Fruit fly (Drosophila melanogaster) whole organism, embryonic: ENCODE results near the gene Dmtn.

Source experiments
- Adf1 ChIP-seq: fragments of 200-800 bp; sonication (Bioruptor generic); IDR thresholded peaks from 2 replicates; pipeline ENCODE4 v1.3.6; 2022; ENCODE audit warnings: missing biosample characterization, missing genetic modification characterization
- CG12155 ChIP-seq: fragments of 200-800 bp; sonication (Bioruptor generic); optimal IDR thresholded peaks from 3 replicates; lab custom pipeline; 2016; ENCODE audit warnings: missing biosample characterization, missing genetic modification characterization
- CG14860 ChIP-seq: fragments of 200-800 bp; sonication (Bioruptor generic); IDR thresholded peaks from 3 replicates; pipeline ENCODE4 v1.3.6; 2022; ENCODE audit warnings: missing biosample characterization, missing genetic modification characterization; ENCODE audit not compliant: partially characterized antibody
- CG15479 ChIP-seq: fragments of 200-800 bp; sonication (Bioruptor generic); optimal IDR thresholded peaks from 3 replicates; lab custom pipeline; 2019; ENCODE audit warnings: missing biosample characterization, mild to moderate bottlenecking, missing genetic modification characterization, moderate library complexity
- CG15514 ChIP-seq: fragments of 200-800 bp; sonication (Bioruptor generic); optimal IDR thresholded peaks from 3 replicates; lab custom pipeline; 2017; ENCODE audit warnings: missing biosample characterization, missing genetic modification characterization, mild to moderate bottlenecking, moderate library complexity, missing genetic modification reagents
- CG16813 ChIP-seq: fragments of 200-800 bp; sonication (Bioruptor generic); IDR thresholded peaks from 3 replicates; pipeline ENCODE4 v1.3.6; 2022; ENCODE audit warnings: missing biosample characterization, missing genetic modification characterization; ENCODE audit not compliant: partially characterized antibody
- CG17912 ChIP-seq: fragments of 200-800 bp; sonication (Bioruptor generic); optimal IDR thresholded peaks from 2 replicates; lab custom pipeline; 2018; ENCODE audit warnings: missing biosample characterization, mild to moderate bottlenecking, missing genetic modification characterization
- CG30403 ChIP-seq: fragments of 200-800 bp; sonication (Bioruptor generic); optimal IDR thresholded peaks from 3 replicates; lab custom pipeline; 2016; ENCODE audit warnings: missing biosample characterization, missing genetic modification characterization
- CG31388 ChIP-seq: fragments of 200-800 bp; sonication (Bioruptor generic); optimal IDR thresholded peaks from 2 replicates; lab custom pipeline; 2016; ENCODE audit warnings: missing biosample characterization, missing genetic modification characterization
- CG33213 ChIP-seq: fragments of 200-800 bp; sonication (Bioruptor generic); optimal IDR thresholded peaks from 3 replicates; lab custom pipeline; 2016; ENCODE audit warnings: missing biosample characterization, missing genetic modification characterization
- CG3726 ChIP-seq: fragments of 200-800 bp; sonication (Bioruptor generic); IDR thresholded peaks from 3 replicates; pipeline ENCODE4, ENCODE4 v1.3.6; 2022; ENCODE audit warnings: missing biosample characterization, missing genetic modification characterization
- CG4282 ChIP-seq: fragments of 200-800 bp; sonication (Bioruptor generic); optimal IDR thresholded peaks from 2 replicates; lab custom pipeline; 2016; ENCODE audit warnings: missing biosample characterization, missing genetic modification characterization
- CG6791 ChIP-seq: fragments of 200-800 bp; sonication (Bioruptor generic); IDR thresholded peaks from 3 replicates; pipeline ENCODE4 v1.3.6; 2022; ENCODE audit warnings: missing biosample characterization, missing genetic modification characterization; ENCODE audit not compliant: partially characterized antibody
- CG7963 ChIP-seq: fragments of 200-800 bp; sonication (Bioruptor generic); IDR thresholded peaks from 3 replicates; pipeline ENCODE4 v1.3.6; 2022; ENCODE audit warnings: missing biosample characterization, missing genetic modification characterization; ENCODE audit not compliant: partially characterized antibody
- CG8478 ChIP-seq: fragments of >200 bp; optimal IDR thresholded peaks from 2 replicates; lab custom pipeline; 2018
- CG8765 ChIP-seq: fragments of 200-800 bp; sonication (Bioruptor generic); IDR thresholded peaks from 2 replicates; pipeline ENCODE4 v1.3.6; 2022; ENCODE audit warnings: missing biosample characterization, missing genetic modification characterization
- D19B ChIP-seq: fragments of 200-800 bp; sonication (Bioruptor generic); optimal IDR thresholded peaks from 2 replicates; lab custom pipeline; 2017; ENCODE audit warnings: missing biosample characterization, mild to moderate bottlenecking, missing genetic modification characterization
- Dll ChIP-seq: fragments of 200-800 bp; sonication (Bioruptor generic); IDR thresholded peaks from 4 replicates; pipeline ENCODE4 v1.3.6; 2022; ENCODE audit warnings: missing biosample characterization, missing genetic modification characterization; ENCODE audit not compliant: partially characterized antibody
- Doc3 ChIP-seq: fragments of 200-800 bp; sonication (Bioruptor generic); IDR thresholded peaks from 3 replicates; pipeline ENCODE4 v1.3.6; 2022; ENCODE audit warnings: missing biosample characterization, missing genetic modification characterization; ENCODE audit not compliant: partially characterized antibody
- Gsc ChIP-seq: fragments of 200-800 bp; sonication (Bioruptor generic); IDR thresholded peaks from 2 replicates; pipeline ENCODE4 v1.3.6; 2022; ENCODE audit warnings: missing biosample characterization, missing genetic modification characterization
- HLH4C ChIP-seq: fragments of 200-800 bp; sonication (Bioruptor generic); IDR thresholded peaks from 3 replicates; pipeline ENCODE4 v1.3.6; 2022; ENCODE audit warnings: missing biosample characterization, missing genetic modification characterization; ENCODE audit not compliant: partially characterized antibody
- Hr3 ChIP-seq: fragments of 200-800 bp; sonication (Bioruptor generic); optimal IDR thresholded peaks from 3 replicates; lab custom pipeline; 2016; ENCODE audit warnings: missing biosample characterization, missing genetic modification characterization
- Opbp ChIP-seq: fragments of 200-800 bp; sonication (Bioruptor generic); IDR thresholded peaks from 3 replicates; pipeline ENCODE4 v1.3.6; 2022; ENCODE audit warnings: missing biosample characterization, missing genetic modification characterization; ENCODE audit not compliant: partially characterized antibody
- Scr ChIP-seq: fragments of 200-800 bp; sonication (Bioruptor generic); IDR thresholded peaks from 2 replicates; pipeline ENCODE4 v1.3.6; 2022; ENCODE audit warnings: missing biosample characterization, missing genetic modification characterization; ENCODE audit not compliant: partially characterized antibody
- abd-A ChIP-seq: fragments of 200-800 bp; sonication (Bioruptor generic); optimal IDR thresholded peaks from 3 replicates; lab custom pipeline; 2019; ENCODE audit warnings: missing biosample characterization, mild to moderate bottlenecking, missing genetic modification characterization, moderate library complexity
- bbx ChIP-seq: fragments of 200-800 bp; sonication (Bioruptor generic); IDR thresholded peaks from 2 replicates; pipeline ENCODE4 v1.3.6; 2022; ENCODE audit warnings: missing biosample characterization, missing genetic modification characterization; ENCODE audit not compliant: partially characterized antibody
- cg ChIP-seq: fragments of 200-800 bp; sonication (Bioruptor generic); optimal IDR thresholded peaks from 3 replicates; lab custom pipeline; 2019; ENCODE audit warnings: missing biosample characterization, mild to moderate bottlenecking, missing genetic modification characterization, moderate library complexity
- chinmo ChIP-seq: fragments of 200-800 bp; sonication (Bioruptor generic); IDR thresholded peaks from 4 replicates; pipeline ENCODE4 v1.3.6; 2022; ENCODE audit warnings: missing biosample characterization, missing genetic modification characterization; ENCODE audit not compliant: partially characterized antibody
- corto ChIP-seq: fragments of 200-800 bp; sonication (Bioruptor generic); optimal IDR thresholded peaks from 2 replicates; lab custom pipeline; 2016; ENCODE audit warnings: missing biosample characterization, mild to moderate bottlenecking, missing genetic modification characterization, moderate library complexity
- dan ChIP-seq: fragments of 200-800 bp; sonication (Bioruptor generic); IDR thresholded peaks from 2 replicates; pipeline ENCODE4 v1.3.6; 2022; ENCODE audit warnings: missing biosample characterization, missing genetic modification characterization
- ftz-f1 ChIP-seq: fragments of 200-800 bp; sonication (Bioruptor generic); optimal IDR thresholded peaks from 2 replicates; lab custom pipeline; 2016; ENCODE audit warnings: missing biosample characterization, missing genetic modification characterization
- gcm2 ChIP-seq: fragments of 200-800 bp; sonication (Bioruptor generic); optimal IDR thresholded peaks from 2 replicates; lab custom pipeline; 2016; ENCODE audit warnings: missing biosample characterization, missing genetic modification characterization
- gt ChIP-seq: fragments of 200-800 bp; sonication (Bioruptor generic); IDR thresholded peaks from 2 replicates; pipeline ENCODE4 v1.3.6; 2022; ENCODE audit warnings: missing biosample characterization, missing genetic modification characterization
- hb ChIP-seq: fragments of 200-800 bp; sonication (Bioruptor generic); IDR thresholded peaks from 3 replicates; pipeline ENCODE4 v1.3.6; 2022; ENCODE audit warnings: missing biosample characterization, missing genetic modification characterization; ENCODE audit not compliant: partially characterized antibody
- hkb ChIP-seq, 2 experiments: fragments of 200-800 bp in 1 of 2; fragments of >200 bp in 1 of 2; sonication (Bioruptor generic) in 1 of 2; IDR thresholded peaks in 1 of 2; optimal IDR thresholded peaks in 1 of 2; 2 replicates each; pipeline versions ENCODE4 v1.3.6 to Lab custom; 2017 to 2022; ENCODE audit warnings: missing biosample characterization in 1 of 2, missing genetic modification characterization in 1 of 2
- mirr ChIP-seq: fragments of 200-800 bp; sonication (Bioruptor generic); optimal IDR thresholded peaks from 3 replicates; lab custom pipeline; 2018; ENCODE audit warnings: missing biosample characterization, mild to moderate bottlenecking, missing genetic modification characterization
- nerfin-1 ChIP-seq: fragments of 200-800 bp; sonication (Bioruptor generic); optimal IDR thresholded peaks from 3 replicates; lab custom pipeline; 2019; ENCODE audit warnings: missing biosample characterization, mild to moderate bottlenecking, missing genetic modification characterization, moderate library complexity
- peb ChIP-seq: fragments of 200-800 bp; sonication (Bioruptor generic); IDR thresholded peaks from 2 replicates; pipeline ENCODE4 v1.3.6; 2022; ENCODE audit warnings: missing biosample characterization, missing genetic modification characterization
- sens ChIP-seq: fragments of 200-800 bp; sonication (Bioruptor generic); peaks from one replicate; lab custom pipeline; 2016; ENCODE audit warnings: missing biosample characterization, missing genetic modification characterization
- sr ChIP-seq: fragments of 200-800 bp; sonication (Bioruptor generic); IDR thresholded peaks from 3 replicates; pipeline ENCODE4 v1.3.6; 2022; ENCODE audit warnings: missing biosample characterization, missing genetic modification characterization
- sug ChIP-seq: fragments of 200-800 bp; optimal IDR thresholded peaks from 2 replicates; lab custom pipeline; 2019; ENCODE audit warnings: missing biosample characterization, mild to moderate bottlenecking, missing genetic modification characterization, moderate library complexity
- tap ChIP-seq: fragments of 200-800 bp; optimal IDR thresholded peaks from 3 replicates; lab custom pipeline; 2019; ENCODE audit warnings: missing biosample characterization, mild to moderate bottlenecking, missing genetic modification characterization, moderate library complexity
- trh ChIP-seq: fragments of 200-800 bp; sonication (Bioruptor generic); optimal IDR thresholded peaks from 2 replicates; lab custom pipeline; 2016; ENCODE audit warnings: missing biosample characterization, missing genetic modification characterization
- z ChIP-seq: fragments of 200-800 bp; sonication (Bioruptor generic); IDR thresholded peaks from 3 replicates; pipeline ENCODE4 v1.3.6; 2022; ENCODE audit warnings: missing biosample characterization, missing genetic modification characterization
- zen2 ChIP-seq: fragments of 200-800 bp; sonication (Bioruptor generic); IDR thresholded peaks from 3 replicates; pipeline ENCODE4 v1.3.6; 2022; ENCODE audit warnings: missing biosample characterization, missing genetic modification characterization; ENCODE audit not compliant: partially characterized antibody

Dmtn gene

DNA sequence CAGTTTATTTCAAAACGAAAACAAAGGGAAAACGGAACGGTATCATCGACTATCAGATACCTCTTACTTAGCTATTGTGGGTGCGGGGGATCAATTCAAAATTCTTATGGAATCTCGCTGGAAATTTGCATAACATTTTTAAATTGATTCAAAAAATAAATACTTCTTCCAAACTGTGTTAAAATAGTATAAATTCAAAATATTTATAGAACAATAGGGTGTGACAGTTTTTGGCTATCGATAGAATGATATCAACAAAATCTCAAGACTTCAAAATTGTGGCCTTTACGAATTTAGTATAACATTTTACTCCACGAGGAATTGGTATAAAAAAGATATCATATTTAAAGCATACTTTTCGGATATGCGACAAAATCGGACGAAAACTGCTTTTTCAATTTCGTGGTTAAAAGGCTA lies 17.3 kb downstream of the Dmtn start (continued):
- TF ChIP-seq D19B (GFP tag; lab: Kevin White, UChicago) (peak; percentile 44), gt (GFP tag; lab: Robert Waterston, UW) (no peak), HLH4C (GFP tag; lab: Robert Waterston, UW) (peak; percentile 96), sens (peak; percentile 48), CG14860 (GFP tag; lab: Robert Waterston, UW) (peak; percentile 92), Dll (GFP tag; lab: Robert Waterston, UW) (peak; percentile 70), CG4282 (GFP tag; lab: Kevin White, UChicago) (no peak), corto (GFP tag; lab: Kevin White, UChicago) (no peak), trh (no peak), hkb (optimal IDR thresholded peaks at IDR 0.05; lab: Kevin White, UChicago) (no peak), hkb (GFP tag; IDR thresholded peaks at IDR 0.05; lab: Robert Waterston, UW) (no peak), chinmo (GFP tag; lab: Robert Waterston, UW) (peak; percentile 74; the same call in 2 of the 4 replicates), abd-A (tag; lab: Kevin White, UChicago) (no peak), Doc3 (peak; percentile 64; the same call in 1 of the 3 replicates), CG6791 (peak; percentile 89), hb (GFP tag; lab: Robert Waterston, UW) (peak; percentile 83), CG3726 (GFP tag; lab: Robert Waterston, UW) (no peak), z (no peak), CG8765 (GFP tag; lab: Robert Waterston, UW) (no peak), gcm2 (GFP tag; lab: Kevin White, UChicago) (no peak), CG7963 (GFP tag; lab: Robert Waterston, UW) (peak; percentile 76), Scr (GFP tag; lab: Robert Waterston, UW) (peak; percentile 71), zen2 (GFP tag; lab: Robert Waterston, UW) (peak; percentile 55; the same call in 1 of the 3 replicates)

DNA sequence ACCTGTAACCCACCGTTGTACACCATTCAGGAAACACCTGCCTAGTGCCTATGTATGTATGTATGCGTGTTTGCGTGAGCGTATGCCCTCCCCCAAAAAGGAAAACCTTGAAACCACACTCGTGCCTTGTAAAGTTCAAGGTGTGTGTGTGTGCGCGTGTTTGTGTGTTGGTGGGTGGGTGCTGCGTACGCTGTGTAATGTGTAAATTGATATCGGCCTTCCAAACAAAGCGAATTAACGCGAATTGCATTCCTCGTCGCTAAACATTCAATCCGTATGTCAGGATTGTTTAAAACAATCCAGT lies 22.3 kb downstream of the Dmtn start:
- TF ChIP-seq CG15514 (GFP tag; lab: Kevin White, UChicago) (no peak), Hr3 (GFP tag; lab: Kevin White, UChicago) (no peak), CG30403 (GFP tag; lab: Kevin White, UChicago) (no peak), CG17912 (GFP tag; lab: Kevin White, UChicago) (no peak), CG16813 (GFP tag; lab: Robert Waterston, UW) (no peak), mirr (GFP tag; lab: Kevin White, UChicago) (peak; percentile 41), Adf1 (GFP tag; lab: Robert Waterston, UW) (0 out of 2 replicates have a peak, but pooled peaks have one; percentile 1), CG15479 (peak; percentile 11), sr (GFP tag; lab: Robert Waterston, UW) (peak; percentile 47; the same call in 1 of the 3 replicates), CG31388 (no peak), Gsc (GFP tag; lab: Robert Waterston, UW) (no peak), ftz-f1 (GFP tag; lab: Kevin White, UChicago) (peak; percentile 89), cg (GFP tag; lab: Kevin White, UChicago) (peak; percentile 86), CG6791 (no peak), bbx (GFP tag; lab: Robert Waterston, UW) (0 out of 2 replicates have a peak, but pooled peaks have one; percentile 32), dan (GFP tag; lab: Robert Waterston, UW) (no peak), nerfin-1 (tag; lab: Kevin White, UChicago) (peak; percentile 20), peb (no peak), chinmo (GFP tag; lab: Robert Waterston, UW) (peak; percentile 72; the same call in 1 of the 4 replicates), Doc3 (no peak), CG33213 (no peak), Opbp (GFP tag; lab: Robert Waterston, UW) (0 out of 3 replicates have a peak, but pooled peaks have one; percentile 41), CG8478 (lab: Kevin White, UChicago) (peak; percentile 48), tap (tag; lab: Kevin White, UChicago) (no peak), CG12155 (GFP tag; lab: Kevin White, UChicago) (no peak), sug (peak; percentile 13)
